Fruit fly (Drosophila melanogaster): Measurements from ENCODE around the gene spi.
A peak's percentile ranks its signal among the peaks of the same experiment; 100 is the strongest.

The spi gene

DNA sequence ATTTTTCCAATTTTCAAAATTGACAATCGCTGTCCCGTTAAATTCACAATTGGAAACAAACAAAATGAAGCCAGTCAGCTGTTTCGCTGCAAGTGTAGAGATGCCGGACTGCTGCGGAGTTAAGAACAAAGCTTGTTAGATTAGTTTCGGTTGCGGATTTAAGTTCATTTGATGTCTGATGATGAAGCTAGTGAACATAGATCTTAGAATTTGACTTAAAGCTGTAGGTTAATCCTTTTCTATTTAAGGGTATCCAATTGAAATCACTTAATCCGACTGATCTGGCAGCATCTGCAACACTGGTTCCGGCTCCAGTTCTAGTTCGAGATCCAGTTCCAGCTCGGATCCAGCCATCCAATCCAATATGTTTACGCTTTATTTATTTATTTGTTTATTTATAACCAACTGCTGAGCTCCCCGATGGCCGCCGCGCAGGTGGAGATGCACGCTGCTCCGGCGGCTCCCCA, 6.8 kb upstream of the spi start, which contains the start of the genes PCNA2 and CG10366 (continued):
- TF ChIP-seq zen (tag; optimal IDR thresholded peaks at IDR 0.05) (peak; percentile 54), chn (GFP tag; optimal IDR thresholded peaks at IDR 0.05) (peak; percentile 61), Ets65A (GFP tag) (peak; percentile 96), bowl (GFP tag; IDR thresholded peaks at IDR 0.05) (no peak), CG9727 (GFP tag; optimal IDR thresholded peaks at IDR 0.05) (peak; percentile 57), exex (tag; optimal IDR thresholded peaks at IDR 0.05) (no peak), tll (GFP tag; optimal IDR thresholded peaks at IDR 0.05) (peak in 1 of 2 experiments; percentile 17), NC2α (GFP tag; optimal IDR thresholded peaks at IDR 0.05) (peak; percentile 21), Dll (GFP tag; IDR thresholded peaks at IDR 0.05; ENCODE audit: partially characterized antibody) (0 out of 4 replicates have a peak, but pooled peaks have one; percentile 43), Ssrp (tag; optimal IDR thresholded peaks at IDR 0.05) (peak; percentile 44), luna (GFP tag; optimal IDR thresholded peaks at IDR 0.05) (peak; percentile 61), Dip3 (GFP tag; optimal IDR thresholded peaks at IDR 0.05) (peak; percentile 69), gfzf (GFP tag; optimal IDR thresholded peaks at IDR 0.05) (peak; percentile 6), Sin3A (optimal IDR thresholded peaks at IDR 0.05) (peak; percentile 90), Elba2 (GFP tag; optimal IDR thresholded peaks at IDR 0.05) (peak; percentile 99), HLH4C (GFP tag; IDR thresholded peaks at IDR 0.05; ENCODE audit: partially characterized antibody) (no peak), az2 (GFP tag; optimal IDR thresholded peaks at IDR 0.05) (peak; percentile 73), Hr3 (GFP tag; optimal IDR thresholded peaks at IDR 0.05) (peak; percentile 59), CG15696 (tag; optimal IDR thresholded peaks at IDR 0.05) (peak; percentile 72), tgo (GFP tag; IDR thresholded peaks at IDR 0.05) (peak; percentile 55), Neu2 (GFP tag; optimal IDR thresholded peaks at IDR 0.05; ENCODE audit: borderline replicate concordance) (no peak), hbn (GFP tag; IDR thresholded peaks at IDR 0.05; ENCODE audit: partially characterized antibody) (no peak; the same call in 1 of the 2 replicates), so (GFP tag; IDR thresholded peaks at IDR 0.05) (no peak), CG15479 (GFP tag; optimal IDR thresholded peaks at IDR 0.05) (no peak), Hand (GFP tag; optimal IDR thresholded peaks at IDR 0.05) (no peak), Tbp (GFP tag; optimal IDR thresholded peaks at IDR 0.05) (no peak), prd (optimal IDR thresholded peaks at IDR 0.05) (no peak), prd (GFP tag; IDR thresholded peaks at IDR 0.05) (peak; percentile 67), nerfin-1 (tag; optimal IDR thresholded peaks at IDR 0.05) (peak; percentile 55), CG11456 (GFP tag; IDR thresholded peaks at IDR 0.05) (peak; percentile 60; the same call in 1 of the 3 replicates), MESR4 (GFP tag; optimal IDR thresholded peaks at IDR 0.05) (peak; percentile 57), CG32767 (GFP tag; IDR thresholded peaks at IDR 0.05) (peak; percentile 45; the same call in 1 of the 2 replicates), Lim3 (GFP tag; IDR thresholded peaks at IDR 0.05) (no peak), CG30020 (tag; optimal IDR thresholded peaks at IDR 0.05) (peak; percentile 52), tio (GFP tag; optimal IDR thresholded peaks at IDR 0.05) (no peak), tin (GFP tag; optimal IDR thresholded peaks at IDR 0.05) (peak; percentile 71), CG30431 (GFP tag; optimal IDR thresholded peaks at IDR 0.05) (no peak), Six4 (GFP tag; optimal IDR thresholded peaks at IDR 0.05) (peak; percentile 44), hth (optimal IDR thresholded peaks at IDR 0.05) (no peak), Ptx1 (GFP tag; IDR thresholded peaks at IDR 0.05) (peak; percentile 46; the same call in 1 of the 2 replicates), CG1603 (tag; optimal IDR thresholded peaks at IDR 0.05) (peak; percentile 86), CG3847 (GFP tag; IDR thresholded peaks at IDR 0.05) (peak; percentile 88), CG18476 (GFP tag; optimal IDR thresholded peaks at IDR 0.05) (peak; percentile 54), chif (GFP tag; optimal IDR thresholded peaks at IDR 0.05) (peak; percentile 50 to 61), CG1024 (GFP tag; IDR thresholded peaks at IDR 0.05) (no peak), CG2875 (GFP tag; optimal IDR thresholded peaks at IDR 0.05) (no peak), salm (tag; optimal IDR thresholded peaks at IDR 0.05) (no peak), NC2β (GFP tag; optimal IDR thresholded peaks at IDR 0.05) (peak; percentile 76), Awh (GFP tag; IDR thresholded peaks at IDR 0.05) (no peak), esg (GFP tag; conservative IDR thresholded peaks at IDR 0.05) (peak; percentile 45; the same call in 1 of the 2 replicates), unpg (GFP tag; optimal IDR thresholded peaks at IDR 0.05) (peak; percentile 67)
